Fruit fly (Drosophila melanogaster) whole organism, larva: ENCODE data around the gene bel.
A peak's percentile ranks its signal among the peaks of the same experiment; 100 is the strongest.

ENCODE experiments used
- noc ChIP-seq: fragments of 200-800 bp; sonication (Bioruptor generic); optimal IDR thresholded peaks from 3 replicates; lab custom pipeline; 2019; ENCODE audit warnings: missing biosample characterization, mild to moderate bottlenecking, missing genetic modification characterization, moderate library complexity

Gene bel

dm6 chr3R:8660661-8661060 is at the start of gene bel:
Gene bel (minus strand): TSS chr3R:8660761.
- no peak for TF ChIP-seq noc

dm6 chr3R:8707166-8707565 is 46.6 kb upstream of the bel start:
- TF ChIP-seq noc: no peak

- TF ChIP-seq noc: no peak
Observed at dm6 chr3R:8705323-8706097, 44.9 kb upstream of the bel start.

- TF ChIP-seq noc: no peak
Observed at dm6 chr3R:8704669-8705068, 44.1 kb upstream of the bel start.

- TF ChIP-seq noc: no peak
Observed at dm6 chr3R:8701197-8701596, 40.6 kb upstream of the bel start.

dm6 chr3R:8700660-8701059 is 40.1 kb upstream of the bel start:
- no peak for TF ChIP-seq noc

- TF ChIP-seq noc: no peak
Observed at dm6 chr3R:8699230-8699629, 38.7 kb upstream of the bel start.

- TF ChIP-seq noc: no peak
Observed at dm6 chr3R:8697772-8698259, 37.3 kb upstream of the bel start, which contains the start of gene hb. Gene hb (minus strand): TSS chr3R:8697822.

- no peak for TF ChIP-seq noc
Observed at dm6 chr3R:8694110-8694826, 33.7 kb upstream of the bel start.

- no peak for TF ChIP-seq noc
Observed at dm6 chr3R:8686446-8686845, 25.9 kb upstream of the bel start.

- no peak for TF ChIP-seq noc
Observed at dm6 chr3R:8684328-8685177, 24.0 kb upstream of the bel start, which contains the start of gene CG44227. Gene CG44227 (minus strand): TSS chr3R:8685176.

dm6 chr3R:8683280-8683679 is 22.7 kb upstream of the bel start:
- no peak for TF ChIP-seq noc

- TF ChIP-seq noc: no peak
Observed at dm6 chr3R:8680611-8681010, 20.1 kb upstream of the bel start.

- no peak for TF ChIP-seq noc
Observed at dm6 chr3R:8679934-8680333, 19.4 kb upstream of the bel start, which contains the start of gene CG33325. Gene CG33325 (minus strand): TSS chr3R:8680034.

- TF ChIP-seq noc: peak; percentile 84
Observed at dm6 chr3R:8676560-8677000, 16.0 kb upstream of the bel start, which contains the start of the genes Unc50, CG11755 and CG8043. Gene Unc50 (minus strand): TSS chr3R:8676613. Gene CG11755 (plus strand): TSS chr3R:8676915. Gene CG8043 (plus strand): TSS chr3R:8676915.

dm6 chr3R:8673803-8674234 is 13.3 kb upstream of the bel start, which contains the start of gene mRpL19:
Gene mRpL19 (plus strand): TSS chr3R:8674109.
- peak; percentile 55 for TF ChIP-seq noc
